Worm (Caenorhabditis elegans): Measurements from ENCODE around the gene F53F1.2.
"Not testable (repeated sequence)": the region's sequence is repeated elsewhere in the genome, so short reads cannot be mapped to it uniquely, and the experiment has no call there.

F53F1.2 gene

DNA sequence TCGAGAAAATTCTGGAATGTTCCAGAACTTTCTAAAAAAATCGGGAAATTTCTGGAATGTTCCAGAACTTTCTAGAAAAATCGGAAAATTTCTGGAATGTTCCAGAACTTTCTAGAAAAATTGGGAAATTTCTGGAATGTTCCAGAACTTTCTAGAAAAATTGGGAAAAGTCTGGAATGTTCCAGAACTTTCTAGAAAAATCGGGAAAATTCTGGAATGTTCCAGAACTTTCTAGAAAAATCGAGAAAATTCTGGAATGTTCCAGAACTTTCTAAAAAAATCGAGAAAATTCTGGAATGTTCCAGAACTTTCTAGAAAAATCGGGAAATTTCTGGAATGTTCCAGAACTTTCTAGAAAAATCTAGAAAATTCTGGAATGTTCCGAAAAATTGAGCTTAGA, 33.7 kb downstream of the F53F1.2 start:
- peak; percentile 61 for TF ChIP-seq ekl-4 (GFP tag; IDR thresholded peaks at IDR 0.05)
- peak; percentile 97 for TF ChIP-seq hsf-1 (GFP tag; IDR thresholded peaks at IDR 0.05)
- TF ChIP-seq egrh-3 (GFP tag; IDR thresholded peaks at IDR 0.05): peak; percentile 67
- TF ChIP-seq dox-1 (GFP tag; IDR thresholded peaks at IDR 0.05): peak; percentile 91
- peak; percentile 37; the same call in 1 of the 2 replicates for TF ChIP-seq D2030.7 (GFP tag; IDR thresholded peaks at IDR 0.05)

ce11 chrV:13441661-13442060, 35.0 kb downstream of the F53F1.2 start, which contains the start of gene col-162:
col-162 (plus strand) TSS chrV:13441961.
- TF ChIP-seq rec-8 (tag; optimal IDR thresholded peaks at IDR 0.05) (no peak), ztf-6 (GFP tag; IDR thresholded peaks at IDR 0.05) (no peak), F10E7.11 (tag; optimal IDR thresholded peaks at IDR 0.05) (no peak), K11D2.4 (GFP tag; IDR thresholded peaks at IDR 0.05) (no peak), Y53G8AR.9 (GFP tag; conservative IDR thresholded peaks at IDR 0.05) (no peak), egl-44 (GFP tag; IDR thresholded peaks at IDR 0.05) (no peak), F37B4.10 (GFP tag; IDR thresholded peaks at IDR 0.05) (no peak), F39B2.1 (GFP tag; IDR thresholded peaks at IDR 0.05) (no peak), fkh-3 (tag; optimal IDR thresholded peaks at IDR 0.05) (no peak), dpl-1 (GFP tag; optimal IDR thresholded peaks at IDR 0.05) (no peak), ztf-22 (GFP tag; optimal IDR thresholded peaks at IDR 0.05) (no peak), nfya-1 (tag; optimal IDR thresholded peaks at IDR 0.05; ENCODE audit: borderline replicate concordance, insufficient read depth) (no peak), mcd-1 (GFP tag; IDR thresholded peaks at IDR 0.05) (no peak), K12H6.12 (tag; optimal IDR thresholded peaks at IDR 0.05) (no peak), F55B11.4 (tag; optimal IDR thresholded peaks at IDR 0.05; ENCODE audit: borderline replicate concordance, insufficient read depth) (no peak), efl-1 (GFP tag; optimal IDR thresholded peaks at IDR 0.05) (no peak), hmg-20 (GFP tag; IDR thresholded peaks at IDR 0.05) (no peak)

DNA sequence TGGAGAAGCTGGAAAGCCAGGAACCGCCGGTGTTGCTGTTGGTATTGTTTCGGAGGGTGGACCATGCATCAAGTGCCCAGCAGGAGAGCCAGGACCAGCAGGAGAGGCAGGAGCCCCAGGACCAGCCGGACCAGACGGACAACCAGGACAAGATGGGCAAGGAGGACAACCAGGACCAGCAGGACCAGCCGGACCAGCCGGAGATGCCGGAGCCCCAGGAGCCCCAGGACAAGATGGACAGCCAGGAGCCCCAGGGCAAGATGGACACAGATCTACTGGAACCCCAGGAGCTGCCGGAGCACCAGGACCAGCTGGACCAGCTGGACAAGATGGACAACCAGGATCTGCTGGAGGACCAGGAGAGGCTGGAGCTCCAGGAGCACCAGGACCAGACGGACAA, 36.2 kb downstream of the F53F1.2 start:
- TF ChIP-seq lir-1 (GFP tag; conservative IDR thresholded peaks at IDR 0.05): no peak
- no peak for TF ChIP-seq die-1 (tag; optimal IDR thresholded peaks at IDR 0.05)
- no peak for TF ChIP-seq mes-4 (tag; optimal IDR thresholded peaks at IDR 0.05)
- TF ChIP-seq mel-28 (tag; optimal IDR thresholded peaks at IDR 0.05; ENCODE audit: borderline replicate concordance): no peak
- no peak for TF ChIP-seq ceh-27 (GFP tag; optimal IDR thresholded peaks at IDR 0.05)
- TF ChIP-seq F57C9.4 (tag; optimal IDR thresholded peaks at IDR 0.05): no peak
- TF ChIP-seq dox-1 (GFP tag; IDR thresholded peaks at IDR 0.05): no peak
- peak; percentile 94 for TF ChIP-seq egrh-3 (GFP tag; IDR thresholded peaks at IDR 0.05)
- TF ChIP-seq zfh-2 (GFP tag; conservative IDR thresholded peaks at IDR 0.05): no peak
- TF ChIP-seq madf-8 (GFP tag; conservative IDR thresholded peaks at IDR 0.05): no peak
- TF ChIP-seq cebp-2 (GFP tag; IDR thresholded peaks at IDR 0.05): no peak
- no peak for TF ChIP-seq ceh-58 (GFP tag; IDR thresholded peaks at IDR 0.05)
- no peak for TF ChIP-seq somi-1 (GFP tag; optimal IDR thresholded peaks at IDR 0.05)
- TF ChIP-seq snpc-3.4 (tag; optimal IDR thresholded peaks at IDR 0.05): no peak
- TF ChIP-seq ztf-25 (GFP tag; IDR thresholded peaks at IDR 0.05): 0 out of 2 replicates have a peak, but pooled peaks have one; percentile 41

ce11 chrV:13443535-13443934, 36.9 kb downstream of the F53F1.2 start, which contains the start of gene Y2H9A.6:
Y2H9A.6 (plus strand) TSS chrV:13443835.
- TF ChIP-seq nfyb-1 (GFP tag; IDR thresholded peaks at IDR 0.05); atf-7 (tag; optimal IDR thresholded peaks at IDR 0.05); snpc-1.3 (tag; optimal IDR thresholded peaks at IDR 0.05; ENCODE audit: insufficient read depth): not testable (repeated sequence)
